Worm (Caenorhabditis elegans) whole organism, young adult: ENCODE data around the gene Y75B8A.18.

Source experiments
- B0019.2 ChIP-seq: fragments of 200-800 bp; sonication (Bioruptor generic); conservative IDR thresholded peaks from 2 replicates; pipeline ENCODE4 v1.3.6; 2022; ENCODE audit warnings: missing genetic modification reagents, missing genetic modification characterization, missing compliant biosample characterization
- B0336.3 ChIP-seq: fragments of 200-800 bp; sonication (Bioruptor generic); IDR thresholded peaks from 2 replicates; pipeline ENCODE4 v1.3.6; 2022; ENCODE audit warnings: missing genetic modification characterization, missing compliant biosample characterization
- F10E7.11 ChIP-seq: sonication (generic microtip); optimal IDR thresholded peaks from 2 replicates; lab custom pipeline; 2017; ENCODE audit warnings: mild to moderate bottlenecking, missing genetic modification characterization, moderate library complexity, missing compliant biosample characterization
- F23B12.7 ChIP-seq: sonication (generic microtip); optimal IDR thresholded peaks from 2 replicates; lab custom pipeline; 2017; ENCODE audit warnings: missing genetic modification characterization, mild to moderate bottlenecking, missing compliant biosample characterization, antibody characterized with exemption, moderate library complexity; ENCODE audit not compliant: insufficient read depth
- F55B11.4 ChIP-seq: sonication (generic microtip); optimal IDR thresholded peaks from 2 replicates; lab custom pipeline; 2016; ENCODE audit warnings: missing compliant biosample characterization, missing genetic modification characterization, borderline replicate concordance; ENCODE audit not compliant: insufficient read depth
- F57C9.4 ChIP-seq: sonication (generic microtip); optimal IDR thresholded peaks from 2 replicates; lab custom pipeline; 2017; ENCODE audit warnings: mild to moderate bottlenecking, missing genetic modification characterization, missing compliant biosample characterization
- K12H6.12 ChIP-seq: fragments of 200-800 bp; sonication (Bioruptor generic); optimal IDR thresholded peaks from 2 replicates; lab custom pipeline; 2018; ENCODE audit warnings: mild to moderate bottlenecking, missing genetic modification characterization, missing compliant biosample characterization
- Y53F4B.3 ChIP-seq: fragments of 200-800 bp; sonication (Bioruptor generic); IDR thresholded peaks from 2 replicates; pipeline ENCODE4 v1.3.6; 2022; ENCODE audit warnings: missing genetic modification reagents, missing genetic modification characterization, missing compliant biosample characterization
- Y53G8AR.9 ChIP-seq: fragments of 200-800 bp; sonication (Bioruptor generic); conservative IDR thresholded peaks from 2 replicates; pipeline ENCODE4 v1.3.6; 2022; ENCODE audit warnings: missing genetic modification reagents, missing genetic modification characterization, missing compliant biosample characterization
- Y95B8A.8 ChIP-seq: fragments of 200-800 bp; sonication (Bioruptor generic); IDR thresholded peaks from 2 replicates; pipeline ENCODE4 v1.3.6; 2022; ENCODE audit warnings: missing genetic modification reagents, missing genetic modification characterization, missing compliant biosample characterization
- ZK185.1 ChIP-seq: sonication (generic microtip); optimal IDR thresholded peaks from 2 replicates; lab custom pipeline; 2016; ENCODE audit warnings: mild to moderate bottlenecking, missing genetic modification characterization, missing compliant biosample characterization; ENCODE audit not compliant: poor library complexity, severe bottlenecking
- attf-3 ChIP-seq: fragments of 200-800 bp; sonication (Bioruptor generic); conservative IDR thresholded peaks from 2 replicates; pipeline ENCODE4 v1.3.6; 2022; ENCODE audit warnings: missing genetic modification reagents, missing genetic modification characterization, missing compliant biosample characterization
- attf-5 ChIP-seq: fragments of 200-800 bp; sonication (Bioruptor generic); optimal IDR thresholded peaks from 2 replicates; lab custom pipeline; 2018; ENCODE audit warnings: mild to moderate bottlenecking, missing genetic modification characterization, missing compliant biosample characterization
- bed-2 ChIP-seq: fragments of 200-800 bp; sonication (Bioruptor generic); IDR thresholded peaks from 2 replicates; pipeline ENCODE4 v1.3.6; 2022; ENCODE audit warnings: missing genetic modification reagents, missing genetic modification characterization, missing compliant biosample characterization
- cebp-2 ChIP-seq: fragments of 200-800 bp; sonication (Bioruptor generic); IDR thresholded peaks from 2 replicates; pipeline ENCODE4 v1.3.6; 2022; ENCODE audit warnings: missing genetic modification characterization, missing compliant biosample characterization
- ceh-100 ChIP-seq: fragments of 200-800 bp; sonication (Bioruptor generic); IDR thresholded peaks from 2 replicates; pipeline ENCODE4 v1.3.6; 2022; ENCODE audit warnings: missing genetic modification reagents, missing genetic modification characterization, missing compliant biosample characterization
- ceh-27 ChIP-seq: fragments of 200-800 bp; sonication (Bioruptor generic); optimal IDR thresholded peaks from 2 replicates; lab custom pipeline; 2018; ENCODE audit warnings: mild to moderate bottlenecking, missing genetic modification characterization, moderate library complexity, missing compliant biosample characterization
- die-1 ChIP-seq: sonication (generic microtip); optimal IDR thresholded peaks from 2 replicates; lab custom pipeline; 2016; ENCODE audit warnings: missing genotype, mild to moderate bottlenecking, missing genetic modification characterization, missing compliant biosample characterization
- efl-1 ChIP-seq: fragments of 150-350 bp; optimal IDR thresholded peaks from 2 replicates; lab custom pipeline; 2014; ENCODE audit warnings: missing biosample characterization, missing genetic modification reagents, missing genetic modification characterization
- egl-44 ChIP-seq: fragments of 200-800 bp; sonication (Bioruptor generic); IDR thresholded peaks from 2 replicates; pipeline ENCODE4 v1.3.6; 2022; ENCODE audit warnings: missing genetic modification reagents, missing genetic modification characterization, missing compliant biosample characterization
- egrh-3 ChIP-seq: fragments of 200-800 bp; sonication (Bioruptor generic); IDR thresholded peaks from 2 replicates; pipeline ENCODE4 v1.3.6; 2022; ENCODE audit warnings: missing genetic modification reagents, missing genetic modification characterization, missing compliant biosample characterization
- ekl-4 ChIP-seq: fragments of 200-800 bp; sonication (Bioruptor generic); IDR thresholded peaks from 2 replicates; pipeline ENCODE4 v1.3.6; 2022; ENCODE audit warnings: missing genetic modification reagents, missing genetic modification characterization, missing compliant biosample characterization
- lin-40 ChIP-seq: sonication (generic microtip); optimal IDR thresholded peaks from 2 replicates; lab custom pipeline; 2016; ENCODE audit warnings: missing genetic modification characterization, mild to moderate bottlenecking, missing compliant biosample characterization, missing genotype, missing genetic modification reagents
- lsl-1 ChIP-seq: fragments of 200-800 bp; sonication (Bioruptor generic); optimal IDR thresholded peaks from 2 replicates; lab custom pipeline; 2018; ENCODE audit warnings: mild to moderate bottlenecking, missing genetic modification characterization, moderate library complexity, missing compliant biosample characterization
- madf-6 ChIP-seq: fragments of 200-800 bp; sonication (Bioruptor generic); IDR thresholded peaks from 2 replicates; pipeline ENCODE4 v1.3.6; 2022; ENCODE audit warnings: missing genetic modification reagents, missing genetic modification characterization, missing compliant biosample characterization
- mcd-1 ChIP-seq: fragments of 200-800 bp; sonication (Bioruptor generic); IDR thresholded peaks from 2 replicates; pipeline ENCODE4 v1.3.6; 2022; ENCODE audit warnings: missing genetic modification reagents, missing genetic modification characterization, missing compliant biosample characterization
- mxl-1 ChIP-seq: sonication (generic microtip); optimal IDR thresholded peaks from 2 replicates; lab custom pipeline; 2016; ENCODE audit warnings: missing genetic modification characterization, missing compliant biosample characterization
- nfya-1 ChIP-seq: sonication (generic microtip); optimal IDR thresholded peaks from 2 replicates; lab custom pipeline; 2017; ENCODE audit warnings: antibody characterized with exemption, missing compliant biosample characterization, missing genetic modification characterization, borderline replicate concordance; ENCODE audit not compliant: insufficient read depth
- nhr-179 ChIP-seq: sonication (generic microtip); optimal IDR thresholded peaks from 2 replicates; lab custom pipeline; 2016; ENCODE audit warnings: mild to moderate bottlenecking, missing genetic modification characterization, missing compliant biosample characterization
- nhr-90 ChIP-seq: sonication (generic microtip); optimal IDR thresholded peaks from 2 replicates; lab custom pipeline; 2016; ENCODE audit warnings: missing genotype, mild to moderate bottlenecking, missing genetic modification characterization, missing compliant biosample characterization
- pbrm-1 ChIP-seq: fragments of 200-800 bp; sonication (Bioruptor generic); IDR thresholded peaks from 2 replicates; pipeline ENCODE4 v1.3.6; 2022; ENCODE audit warnings: missing genetic modification reagents, missing genetic modification characterization, missing compliant biosample characterization
- rpc-1 ChIP-seq, 2 experiments: fragments of 150-350 bp in 1 of 2; sonication (generic microtip) in 1 of 2; optimal IDR thresholded peaks; 2 replicates each; lab custom pipeline; 2014 to 2018; ENCODE audit warnings: missing biosample characterization in 1 of 2, missing genetic modification characterization in 1 of 2, missing genetic modification reagents in 1 of 2, missing genotype in 1 of 2
- snpc-4 ChIP-seq, 5 experiments: fragments of 150-350 bp in 1 of 5; sonication (generic microtip) in 4 of 5; optimal IDR thresholded peaks; 2 replicates each; lab custom pipeline; 2014 to 2018; ENCODE audit warnings: missing genetic modification characterization in 5 of 5, missing biosample characterization in 3 of 5, antibody characterized with exemption in 2 of 5, mild to moderate bottlenecking in 2 of 5, missing compliant biosample characterization in 2 of 5, missing genotype in 2 of 5, moderate library complexity in 2 of 5, missing genetic modification reagents in 1 of 5
- sptf-2 ChIP-seq: fragments of 200-800 bp; sonication (Bioruptor generic); optimal IDR thresholded peaks from 2 replicates; lab custom pipeline; 2018; ENCODE audit warnings: mild to moderate bottlenecking, missing genetic modification characterization, missing compliant biosample characterization
- ztf-25 ChIP-seq: fragments of 200-800 bp; sonication (Bioruptor generic); IDR thresholded peaks from 2 replicates; pipeline ENCODE4 v1.3.6; 2022; ENCODE audit warnings: missing genetic modification reagents, missing genetic modification characterization, missing compliant biosample characterization
- ztf-6 ChIP-seq: fragments of 200-800 bp; sonication (Bioruptor generic); IDR thresholded peaks from 2 replicates; pipeline ENCODE4 v1.3.6; 2022; ENCODE audit warnings: missing genetic modification reagents, missing genetic modification characterization, missing compliant biosample characterization

Y75B8A.18 gene

DNA sequence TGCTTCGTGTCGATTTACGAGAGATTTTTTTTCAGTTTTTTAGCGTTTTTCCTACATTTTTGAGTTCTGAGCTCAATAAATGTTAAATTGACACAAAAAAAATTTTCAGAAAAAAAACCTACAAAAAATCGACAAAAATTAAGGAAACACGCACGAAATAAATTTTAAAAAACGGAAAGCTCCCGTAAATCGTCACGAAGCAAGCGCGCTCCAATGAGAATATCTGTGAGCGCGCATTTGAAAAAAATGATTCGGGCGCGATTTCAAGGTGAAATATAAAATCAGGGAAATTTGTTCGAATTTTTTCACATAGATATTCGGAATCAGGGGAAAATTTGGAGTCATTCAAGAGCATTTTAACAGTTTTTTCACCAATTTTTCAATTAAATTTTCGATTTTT, 2.8 kb downstream of the Y75B8A.18 start:
- TF ChIP-seq F55B11.4 (tag; lab: Kevin White, UChicago) (no peak), ekl-4 (no peak), efl-1 (GFP tag; lab: Kevin White, UChicago) (peak; percentile 13), B0019.2 (GFP tag; lab: Robert Waterston, UW) (no peak)
- TF ChIP-seq, all 124 proteins: peak for 1

ce11 chrIII:12221452-12221851, 4.6 kb downstream of the Y75B8A.18 start:
- TF ChIP-seq bed-2 = no peak
- TF ChIP-seq Y53G8AR.9 (GFP tag; lab: Robert Waterston, UW) = no peak
- no peak for TF ChIP-seq rpc-1 (optimal IDR thresholded peaks at IDR 0.05; lab: Kevin White, UChicago)
- no peak for TF ChIP-seq rpc-1 (tag; optimal IDR thresholded peaks at IDR 0.05; lab: Kevin White, UChicago)
- no peak for TF ChIP-seq madf-6

DNA sequence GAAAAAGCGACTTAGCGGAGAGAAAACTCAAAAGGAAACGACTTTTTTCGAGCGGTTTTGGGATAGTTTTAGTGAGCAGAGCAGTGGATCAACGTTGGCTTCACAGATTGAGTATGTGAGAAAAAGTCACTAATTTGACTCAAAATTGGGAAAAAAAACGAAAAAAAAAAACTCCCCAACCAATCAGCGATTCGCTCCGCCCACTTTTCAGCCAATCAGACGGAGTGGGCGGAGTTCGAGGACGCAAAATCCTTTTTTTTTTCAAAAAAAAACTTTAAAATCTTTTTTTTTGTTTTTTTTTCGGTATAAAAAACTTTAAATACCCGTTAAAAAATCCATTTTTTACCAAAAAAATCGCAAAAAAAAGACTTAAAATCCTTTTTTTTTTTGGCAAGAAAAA, 5.2 kb downstream of the Y75B8A.18 start:
- no peak for TF ChIP-seq ZK185.1 (tag; lab: Kevin White, UChicago)
- no peak for TF ChIP-seq egl-44 (GFP tag; lab: Robert Waterston, UW)
- TF ChIP-seq F57C9.4 (tag; lab: Kevin White, UChicago) = no peak
- TF ChIP-seq pbrm-1 (GFP tag; lab: Robert Waterston, UW) = no peak
- no peak for TF ChIP-seq ztf-25 (GFP tag; lab: Robert Waterston, UW)
- TF ChIP-seq nhr-90 (tag; lab: Kevin White, UChicago) = no peak
- no peak for TF ChIP-seq die-1 (tag; lab: Kevin White, UChicago)
- TF ChIP-seq K12H6.12 (tag; lab: Kevin White, UChicago) = no peak
- no peak for TF ChIP-seq cebp-2 (GFP tag; lab: Robert Waterston, UW)
- no peak for TF ChIP-seq Y95B8A.8 (GFP tag; lab: Robert Waterston, UW)
- TF ChIP-seq Y53F4B.3 (GFP tag; lab: Robert Waterston, UW) = no peak
- TF ChIP-seq F10E7.11 (tag; lab: Kevin White, UChicago) = no peak
- TF ChIP-seq Y53G8AR.9 (GFP tag; lab: Robert Waterston, UW) = no peak
- TF ChIP-seq mxl-1 (tag; lab: Kevin White, UChicago) = no peak

- TF ChIP-seq lsl-1 (no peak), F23B12.7 (peak; percentile 13), nfya-1 (no peak), ekl-4 (no peak), sptf-2 (no peak), attf-5 (GFP tag; lab: Kevin White, UChicago) (peak; percentile 53), nhr-179 (tag; lab: Kevin White, UChicago) (no peak), ztf-6 (GFP tag; lab: Robert Waterston, UW) (no peak), egrh-3 (GFP tag; lab: Robert Waterston, UW) (no peak), attf-3 (GFP tag; lab: Robert Waterston, UW) (no peak), snpc-4 (GFP tag; optimal IDR thresholded peaks at IDR 0.05; lab: Kevin White, UChicago) (no peak), snpc-4 (tag; optimal IDR thresholded peaks at IDR 0.05; lab: Kevin White, UChicago) (peak in 1 of 4 experiments; percentile 13), ceh-100 (peak; percentile 89), K12H6.12 (tag; lab: Kevin White, UChicago) (peak; percentile 16), mcd-1 (peak; percentile 77), B0336.3 (GFP tag; lab: Robert Waterston, UW) (no peak), lin-40 (tag; lab: Kevin White, UChicago) (peak; percentile 25), ceh-27 (GFP tag; lab: Kevin White, UChicago) (peak; percentile 5)
Observed at ce11 chrIII:12218633-12219097, 7.4 kb downstream of the Y75B8A.18 start, which contains the start of the genes gex-4 and gphr-1. TSS of gene gex-4 (minus strand) at chrIII:12218634. TSS of gene gphr-1 (plus strand) at chrIII:12219047.
